Fruit fly (Drosophila melanogaster) whole organism: ENCODE results near the gene CG43844.

Experiments used
- CG8478 ChIP-seq: fragments of >200 bp; optimal IDR thresholded peaks from 2 replicates; lab custom pipeline; 2018; ENCODE audit warnings: inconsistent platforms
- Dll ChIP-seq: fragments of >200 bp; optimal IDR thresholded peaks from 2 replicates; lab custom pipeline; 2017
- EcR ChIP-seq, 2 experiments: fragments of >200 bp; optimal IDR thresholded peaks; 2 replicates each; lab custom pipeline; 2017; ENCODE audit warnings: missing biosample characterization in 2 of 2, missing genetic modification characterization in 2 of 2, missing genetic modification reagents in 2 of 2
- pan ChIP-seq: fragments of >200 bp; optimal IDR thresholded peaks from 2 replicates; lab custom pipeline; 2017
- psq ChIP-seq: fragments of >200 bp; optimal IDR thresholded peaks from 2 replicates; lab custom pipeline; 2017
- usp ChIP-seq: fragments of >200 bp; optimal IDR thresholded peaks from 2 replicates; lab custom pipeline; 2017; ENCODE audit warnings: missing biosample characterization, missing genetic modification characterization, mixed read lengths

DNA sequence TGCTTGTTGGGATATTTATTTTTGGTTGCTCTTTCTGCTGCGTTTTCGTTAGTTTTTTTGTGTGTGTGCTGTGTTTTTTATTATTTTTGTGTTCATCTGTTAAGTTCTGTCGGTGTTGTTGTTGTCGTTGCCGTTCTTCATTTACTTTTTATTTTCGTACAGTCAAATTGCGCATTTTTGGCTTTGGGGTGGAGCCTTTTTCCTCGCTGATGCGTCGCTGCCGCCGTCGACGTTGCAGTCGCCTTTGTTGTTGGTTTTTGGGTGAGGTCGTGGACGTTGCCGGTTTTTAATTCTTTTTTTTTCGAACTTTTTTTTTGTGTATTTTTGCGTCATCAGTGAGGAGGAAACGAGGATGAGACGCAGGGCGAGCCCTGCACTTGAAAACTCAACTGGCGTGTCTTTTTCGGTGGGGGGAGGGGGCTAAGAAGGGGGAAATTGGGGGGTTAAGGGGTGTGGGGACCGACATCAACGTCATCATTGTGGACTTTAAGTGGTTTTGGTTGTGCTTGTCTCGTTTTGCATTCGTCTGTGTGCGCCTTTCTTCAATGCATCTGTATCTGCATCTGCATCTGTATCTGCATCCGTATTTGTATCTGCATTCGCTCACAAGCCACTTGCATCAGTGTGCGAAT lies 49.2 kb downstream of the CG43844 start:
- TF ChIP-seq CG8478 (lab: Kevin White, UChicago) (no peak), psq (lab: Kevin White, UChicago) (no peak), Dll (lab: Kevin White, UChicago) (no peak), EcR (GFP tag; optimal IDR thresholded peaks at IDR 0.05; lab: Kevin White, UChicago) (no peak), usp (GFP tag; lab: Kevin White, UChicago) (no peak), pan (lab: Kevin White, UChicago) (no peak)
